Worm (Caenorhabditis elegans) whole organism, L3 larva: ENCODE data around the gene lys-7.

ENCODE experiments used
- R02D3.7 ChIP-seq: fragments of 150-350 bp; optimal IDR thresholded peaks from 2 replicates; lab custom pipeline; 2014; ENCODE audit warnings: missing biosample characterization, missing genetic modification characterization
- ceh-16 ChIP-seq: sonication (generic microtip); optimal IDR thresholded peaks from 2 replicates; lab custom pipeline; 2017; ENCODE audit warnings: missing biosample characterization, missing genetic modification characterization
- ceh-82 ChIP-seq: fragments of 150-350 bp; optimal IDR thresholded peaks from 2 replicates; lab custom pipeline; 2014; ENCODE audit warnings: missing biosample characterization, missing genetic modification characterization
- elt-2 ChIP-seq: sonication (generic microtip); optimal IDR thresholded peaks from 2 replicates; lab custom pipeline; 2016; ENCODE audit warnings: missing genetic modification reagents, mild to moderate bottlenecking, missing genetic modification characterization, missing compliant biosample characterization
- lin-15B ChIP-seq: fragments of 150-350 bp; optimal IDR thresholded peaks from 2 replicates; lab custom pipeline; 2014; ENCODE audit warnings: missing biosample characterization, missing genetic modification characterization
- nhr-11 ChIP-seq: fragments of 150-350 bp; optimal IDR thresholded peaks from 2 replicates; lab custom pipeline; 2014; ENCODE audit warnings: missing biosample characterization, missing genetic modification characterization
- nhr-76 ChIP-seq: fragments of 150-350 bp; sonication (generic microtip); optimal IDR thresholded peaks from 5 replicates; lab custom pipeline; 2014; ENCODE audit warnings: missing biosample characterization, missing genetic modification characterization
- nhr-77 ChIP-seq: fragments of 150-350 bp; optimal IDR thresholded peaks from 2 replicates; lab custom pipeline; 2014; ENCODE audit warnings: missing biosample characterization, missing genetic modification characterization
- ztf-4 ChIP-seq: fragments of 150-350 bp; optimal IDR thresholded peaks from 2 replicates; lab custom pipeline; 2014; ENCODE audit warnings: missing biosample characterization, missing genetic modification characterization

- TF ChIP-seq nhr-77 (tag; lab: Kevin White, UChicago) (no peak), nhr-76 (tag; lab: Kevin White, UChicago) (no peak), lin-15B (no peak), ceh-82 (no peak), nhr-11 (tag; lab: Kevin White, UChicago) (no peak), ceh-16 (tag; lab: Kevin White, UChicago) (no peak), R02D3.7 (tag; lab: Kevin White, UChicago) (no peak), elt-2 (tag; lab: Kevin White, UChicago) (no peak), ztf-4 (tag; lab: Kevin White, UChicago) (no peak)
Observed at ce11 chrV:3455135-3455747, 27.2 kb downstream of the lys-7 start.
